Worm (Caenorhabditis elegans) whole organism, L1 larva: ENCODE data around the gene cgt-1.

Experiments used
- C04F5.9 ChIP-seq: sonication (generic microtip); optimal IDR thresholded peaks from 2 replicates; lab custom pipeline; 2016; ENCODE audit warnings: missing genetic modification characterization, missing compliant biosample characterization
- C16A3.4 ChIP-seq: fragments of 150-350 bp; optimal IDR thresholded peaks from 2 replicates; lab custom pipeline; 2014; ENCODE audit warnings: missing biosample characterization, missing genetic modification characterization
- F16B12.6 ChIP-seq: fragments of 150-350 bp; optimal IDR thresholded peaks from 2 replicates; lab custom pipeline; 2014; ENCODE audit warnings: missing biosample characterization, missing genetic modification characterization
- alr-1 ChIP-seq: fragments of 200-800 bp; sonication (Bioruptor generic); optimal IDR thresholded peaks from 2 replicates; lab custom pipeline; 2018; ENCODE audit warnings: borderline replicate concordance, mild to moderate bottlenecking, missing genetic modification characterization, missing compliant biosample characterization
- ceh-8 ChIP-seq: fragments of 200-800 bp; sonication (Bioruptor generic); optimal IDR thresholded peaks from 2 replicates; lab custom pipeline; 2018; ENCODE audit warnings: mild to moderate bottlenecking, missing genetic modification characterization, moderate library complexity, missing compliant biosample characterization
- efl-1 ChIP-seq, 4 experiments: fragments of 150-350 bp; optimal IDR thresholded peaks in 3 of 4; peaks in 1 of 4; 1 replicate in 1 of 4; 2 replicates in 3 of 4; lab custom pipeline; 2014; ENCODE audit warnings: missing biosample characterization in 2 of 4, missing genetic modification characterization in 2 of 4, missing genetic modification reagents in 2 of 4
- egl-13 ChIP-seq: sonication (generic microtip); optimal IDR thresholded peaks from 2 replicates; lab custom pipeline; 2016; ENCODE audit warnings: missing genotype, missing genetic modification reagents, missing genetic modification characterization, missing compliant biosample characterization
- egl-27 ChIP-seq, 2 experiments: fragments of 150-350 bp in 1 of 2; sonication (generic microtip); optimal IDR thresholded peaks; 3 replicates each; lab custom pipeline; 2017 to 2018; ENCODE audit warnings: missing biosample characterization in 2 of 2, missing genetic modification characterization in 2 of 2, missing genetic modification reagents in 2 of 2
- elt-2 ChIP-seq: sonication (generic microtip); optimal IDR thresholded peaks from 2 replicates; lab custom pipeline; 2016; ENCODE audit warnings: missing genetic modification characterization, mild to moderate bottlenecking, inconsistent platforms, missing compliant biosample characterization, missing genetic modification reagents
- elt-3 ChIP-seq, 6 experiments: fragments of 150-350 bp in 1 of 6; sonication (generic microtip); optimal IDR thresholded peaks; 2 replicates each; lab custom pipeline; 2017 to 2018; ENCODE audit warnings: missing biosample characterization in 6 of 6, missing genetic modification characterization in 6 of 6, inconsistent platforms in 1 of 6
- ets-5 ChIP-seq: fragments of 200-800 bp; sonication (Bioruptor generic); IDR thresholded peaks from 2 replicates; pipeline ENCODE4 v1.3.6; 2022; ENCODE audit warnings: missing genetic modification characterization, missing compliant biosample characterization
- fkh-10 ChIP-seq: sonication (generic microtip); optimal IDR thresholded peaks from 2 replicates; lab custom pipeline; 2017; ENCODE audit warnings: missing biosample characterization, missing genetic modification reagents, missing genetic modification characterization
- fkh-4 ChIP-seq: sonication (generic microtip); optimal IDR thresholded peaks from 2 replicates; lab custom pipeline; 2016; ENCODE audit warnings: missing compliant biosample characterization, missing genetic modification characterization, borderline replicate concordance
- grh-1 ChIP-seq: fragments of 200-800 bp; sonication (Bioruptor generic); IDR thresholded peaks from 2 replicates; pipeline ENCODE4 v1.3.6; 2022; ENCODE audit warnings: missing genetic modification reagents, missing genetic modification characterization, missing compliant biosample characterization
- hlh-4 ChIP-seq: sonication (generic microtip); optimal IDR thresholded peaks from 2 replicates; lab custom pipeline; 2016; ENCODE audit warnings: mild to moderate bottlenecking, missing genetic modification characterization, missing compliant biosample characterization
- hpl-2 ChIP-seq: fragments of 150-350 bp; optimal IDR thresholded peaks from 2 replicates; lab custom pipeline; 2014; ENCODE audit warnings: missing biosample characterization, missing genetic modification reagents, missing genetic modification characterization
- lin-13 ChIP-seq: fragments of 150-350 bp; optimal IDR thresholded peaks from 2 replicates; lab custom pipeline; 2014; ENCODE audit warnings: missing biosample characterization, missing genetic modification reagents, missing genetic modification characterization
- lin-35 ChIP-seq, 2 experiments: fragments of 150-350 bp; optimal IDR thresholded peaks; 2 replicates each; lab custom pipeline; 2014; ENCODE audit warnings: missing biosample characterization in 2 of 2, missing genetic modification characterization in 2 of 2, missing genetic modification reagents in 2 of 2
- lir-3 ChIP-seq: sonication (generic microtip); optimal IDR thresholded peaks from 2 replicates; lab custom pipeline; 2016; ENCODE audit warnings: mild to moderate bottlenecking, missing genetic modification characterization, moderate library complexity, missing compliant biosample characterization; ENCODE audit not compliant: poor library complexity
- mab-9 ChIP-seq: fragments of 200-800 bp; sonication (Bioruptor generic); IDR thresholded peaks from 2 replicates; pipeline ENCODE4 v1.3.6; 2022; ENCODE audit warnings: missing genetic modification reagents, missing genetic modification characterization, missing compliant biosample characterization
- mdl-1 ChIP-seq, 2 experiments: fragments of 150-350 bp; optimal IDR thresholded peaks; 2 replicates each; lab custom pipeline; 2014 to 2017; ENCODE audit warnings: missing biosample characterization in 2 of 2, missing genetic modification characterization in 2 of 2, inconsistent platforms in 1 of 2
- mef-2 ChIP-seq: fragments of 150-350 bp; optimal IDR thresholded peaks from 2 replicates; lab custom pipeline; 2014; ENCODE audit warnings: missing biosample characterization, missing genetic modification characterization
- nhr-19 ChIP-seq: fragments of 200-800 bp; sonication (Bioruptor generic); conservative IDR thresholded peaks from 2 replicates; pipeline ENCODE4 v1.3.6; 2022; ENCODE audit warnings: missing genetic modification characterization, missing compliant biosample characterization
- nhr-237 ChIP-seq: fragments of 150-350 bp; optimal IDR thresholded peaks from 2 replicates; lab custom pipeline; 2014; ENCODE audit warnings: missing biosample characterization, missing genetic modification characterization
- nhr-28 ChIP-seq: fragments of 150-350 bp; optimal IDR thresholded peaks from 2 replicates; lab custom pipeline; 2014; ENCODE audit warnings: missing biosample characterization, missing genetic modification characterization
- nhr-71 ChIP-seq: sonication (generic microtip); optimal IDR thresholded peaks from 2 replicates; lab custom pipeline; 2016; ENCODE audit warnings: mild to moderate bottlenecking, missing genetic modification characterization, moderate library complexity, missing compliant biosample characterization
- nhr-77 ChIP-seq: fragments of 150-350 bp; optimal IDR thresholded peaks from 2 replicates; lab custom pipeline; 2014; ENCODE audit warnings: missing biosample characterization, missing genetic modification characterization
- nhr-85 ChIP-seq: sonication (generic microtip); peaks from one replicate; lab custom pipeline; 2016; ENCODE audit warnings: missing genetic modification characterization, inconsistent platforms, missing compliant biosample characterization
- nhr-90 ChIP-seq: sonication (generic microtip); optimal IDR thresholded peaks from 2 replicates; lab custom pipeline; 2016; ENCODE audit warnings: mild to moderate bottlenecking, missing genetic modification characterization, missing compliant biosample characterization; ENCODE audit not compliant: poor library complexity
- pag-3 ChIP-seq: sonication (generic microtip); optimal IDR thresholded peaks from 2 replicates; lab custom pipeline; 2017; ENCODE audit warnings: missing genetic modification characterization, mild to moderate bottlenecking, missing compliant biosample characterization, antibody characterized with exemption, borderline replicate concordance; ENCODE audit not compliant: insufficient read depth
- rnt-1 ChIP-seq: sonication (generic microtip); optimal IDR thresholded peaks from 2 replicates; lab custom pipeline; 2016; ENCODE audit warnings: mild to moderate bottlenecking, missing genetic modification characterization, moderate library complexity, missing compliant biosample characterization
- skn-1 ChIP-seq: fragments of 150-350 bp; optimal IDR thresholded peaks from 2 replicates; lab custom pipeline; 2014; ENCODE audit warnings: missing biosample characterization, missing genetic modification characterization
- snpc-4 ChIP-seq: fragments of 150-350 bp; optimal IDR thresholded peaks from 2 replicates; lab custom pipeline; 2014; ENCODE audit warnings: missing biosample characterization, missing genetic modification characterization
- sox-4 ChIP-seq: sonication (generic microtip); optimal IDR thresholded peaks from 2 replicates; lab custom pipeline; 2016; ENCODE audit warnings: missing genetic modification characterization, missing compliant biosample characterization
- tbx-2 ChIP-seq: sonication (generic microtip); optimal IDR thresholded peaks from 2 replicates; lab custom pipeline; 2016; ENCODE audit warnings: missing genetic modification characterization, missing compliant biosample characterization
- unc-130 ChIP-seq: fragments of 150-350 bp; optimal IDR thresholded peaks from 2 replicates; lab custom pipeline; 2017; ENCODE audit warnings: missing biosample characterization, missing genetic modification characterization, inconsistent platforms
- unc-62 ChIP-seq: fragments of 150-350 bp; optimal IDR thresholded peaks from 2 replicates; lab custom pipeline; 2014; ENCODE audit warnings: missing biosample characterization, missing genetic modification reagents, missing genetic modification characterization
- zip-4 ChIP-seq: fragments of 200-800 bp; sonication (Bioruptor generic); optimal IDR thresholded peaks from 2 replicates; lab custom pipeline; 2018; ENCODE audit warnings: mild to moderate bottlenecking, missing genetic modification characterization, moderate library complexity, missing compliant biosample characterization
- ztf-11 ChIP-seq, 2 experiments: sonication (generic microtip); optimal IDR thresholded peaks; 2 replicates each; lab custom pipeline; 2016 to 2017; ENCODE audit warnings: missing genetic modification characterization in 2 of 2, missing biosample characterization in 1 of 2, missing compliant biosample characterization in 1 of 2

The cgt-1 gene

ce11 chrV:15922979-15923378 lies 34.3 kb upstream of the cgt-1 start, which contains the start of gene F35E8.13:
F35E8.13 (plus strand) TSS chrV:15923279.
- no peak for TF ChIP-seq alr-1 (tag; lab: Kevin White, UChicago)
- no peak for TF ChIP-seq F16B12.6
- no peak for TF ChIP-seq mdl-1 (tag; optimal IDR thresholded peaks at IDR 0.05; lab: Kevin White, UChicago)
- TF ChIP-seq lin-35 (GFP tag; optimal IDR thresholded peaks at IDR 0.05; lab: Kevin White, UChicago), result no peak
- no peak for TF ChIP-seq snpc-4 (tag; lab: Kevin White, UChicago)
- no peak for TF ChIP-seq egl-13 (tag; lab: Kevin White, UChicago)
- TF ChIP-seq nhr-85 (tag; lab: Kevin White, UChicago), result no peak
- no peak for TF ChIP-seq ceh-8 (GFP tag; lab: Kevin White, UChicago)
- no peak for TF ChIP-seq fkh-10 (GFP tag; lab: Kevin White, UChicago)
- TF ChIP-seq nhr-19 (GFP tag; lab: Robert Waterston, UW), result no peak
- no peak for TF ChIP-seq lin-13 (GFP tag; lab: Kevin White, UChicago)
- TF ChIP-seq pag-3, result no peak
- TF ChIP-seq unc-130 (tag; lab: Kevin White, UChicago), result no peak
- TF ChIP-seq grh-1, result no peak
- TF ChIP-seq zip-4 (GFP tag; lab: Kevin White, UChicago), result no peak
- no peak for TF ChIP-seq C04F5.9 (tag; lab: Kevin White, UChicago)
- no peak for TF ChIP-seq lir-3
- TF ChIP-seq ets-5 (GFP tag; lab: Robert Waterston, UW), result no peak
- TF ChIP-seq C16A3.4 (tag; lab: Kevin White, UChicago), result no peak
- no peak for TF ChIP-seq mab-9 (GFP tag; lab: Robert Waterston, UW)

- TF ChIP-seq C16A3.4 (tag; lab: Kevin White, UChicago) (no peak), elt-3 (tag; optimal IDR thresholded peaks at IDR 0.05; lab: Kevin White, UChicago) (peak in 1 of 6 experiments; percentile 11), rnt-1 (tag; lab: Kevin White, UChicago) (no peak)
These were observed 32.5 kb upstream of the cgt-1 start, which contains the start of gene cdr-1 for ce11 chrV:15921102-15921501. cdr-1 (plus strand) TSS chrV:15921309.

ce11 chrV:15920273-15920672 lies 31.6 kb upstream of the cgt-1 start, which contains the start of gene F35E8.10:
F35E8.10 (minus strand) TSS chrV:15920373.
- TF ChIP-seq nhr-28 (tag; lab: Kevin White, UChicago), result no peak
- TF ChIP-seq mab-9 (GFP tag; lab: Robert Waterston, UW), result no peak
- TF ChIP-seq hpl-2 (GFP tag; lab: Kevin White, UChicago), result no peak
- no peak for TF ChIP-seq nhr-77 (tag; lab: Kevin White, UChicago)
- TF ChIP-seq ztf-11 (tag; optimal IDR thresholded peaks at IDR 0.05; lab: Kevin White, UChicago), result no peak
- no peak for TF ChIP-seq fkh-4 (tag; lab: Kevin White, UChicago)
- no peak for TF ChIP-seq nhr-237
- TF ChIP-seq hlh-4 (tag; lab: Kevin White, UChicago), result no peak
- TF ChIP-seq efl-1 (optimal IDR thresholded peaks at IDR 0.05; lab: Kevin White, UChicago), result no peak
- TF ChIP-seq efl-1 (GFP tag; optimal IDR thresholded peaks at IDR 0.05 in 1 of 2; lab: Kevin White, UChicago), result no peak
- TF ChIP-seq fkh-10 (GFP tag; lab: Kevin White, UChicago), result no peak
- TF ChIP-seq grh-1, result no peak
- no peak for TF ChIP-seq egl-27 (tag; optimal IDR thresholded peaks at IDR 0.05; lab: Kevin White, UChicago)
- no peak for TF ChIP-seq skn-1
- TF ChIP-seq unc-62, result no peak
- no peak for TF ChIP-seq nhr-90 (tag; lab: Kevin White, UChicago)
- no peak for TF ChIP-seq snpc-4 (tag; lab: Kevin White, UChicago)
- TF ChIP-seq nhr-85 (tag; lab: Kevin White, UChicago), result no peak

- TF ChIP-seq sox-4 (tag; lab: Kevin White, UChicago), result no peak
- no peak for TF ChIP-seq unc-130 (tag; lab: Kevin White, UChicago)
- no peak for TF ChIP-seq nhr-71 (tag; lab: Kevin White, UChicago)
- TF ChIP-seq mef-2 (tag; lab: Kevin White, UChicago), result no peak
- no peak for TF ChIP-seq zip-4 (GFP tag; lab: Kevin White, UChicago)
- TF ChIP-seq tbx-2, result no peak
- TF ChIP-seq elt-2 (tag; lab: Kevin White, UChicago), result no peak
- TF ChIP-seq nhr-90 (tag; lab: Kevin White, UChicago), result no peak
These were observed 28.8 kb upstream of the cgt-1 start, which contains the start of gene F35E8.9 for ce11 chrV:15917458-15917857. F35E8.9 (minus strand) TSS chrV:15917558.
